Fruit fly (Drosophila melanogaster) S2 (cell line): Measurements from ENCODE around the gene Gr9a.

Source experiments
- CG8478 ChIP-seq: fragments of >200 bp; optimal IDR thresholded peaks from 2 replicates; lab custom pipeline; 2018
- CTCF ChIP-seq, 2 experiments: fragments of >200 bp; optimal IDR thresholded peaks; 2 replicates each; lab custom pipeline; 2018

- TF ChIP-seq CG8478, result no peak
- no peak for TF ChIP-seq CTCF (optimal IDR thresholded peaks at IDR 0.05; lab: Kevin White, UChicago)
Observed at dm6 chrX:10046760-10047159, 14.7 kb upstream of the Gr9a start.
